Fruit fly (Drosophila melanogaster): ENCODE data around the gene btn.

- TF ChIP-seq Clk (GFP tag; optimal IDR thresholded peaks at IDR 0.05) (no peak), pad (GFP tag; optimal IDR thresholded peaks at IDR 0.05) (no peak), CG12768 (GFP tag; optimal IDR thresholded peaks at IDR 0.05) (no peak), Hr96 (GFP tag; optimal IDR thresholded peaks at IDR 0.05) (no peak), CG33017 (tag; optimal IDR thresholded peaks at IDR 0.05) (no peak), bab1 (GFP tag; optimal IDR thresholded peaks at IDR 0.05) (no peak)
Observed at dm6 chr3R:22632181-22632580, 45.8 kb upstream of the btn start.
